Fruit fly (Drosophila melanogaster): ENCODE measurements around the gene CG4822.

DNA sequence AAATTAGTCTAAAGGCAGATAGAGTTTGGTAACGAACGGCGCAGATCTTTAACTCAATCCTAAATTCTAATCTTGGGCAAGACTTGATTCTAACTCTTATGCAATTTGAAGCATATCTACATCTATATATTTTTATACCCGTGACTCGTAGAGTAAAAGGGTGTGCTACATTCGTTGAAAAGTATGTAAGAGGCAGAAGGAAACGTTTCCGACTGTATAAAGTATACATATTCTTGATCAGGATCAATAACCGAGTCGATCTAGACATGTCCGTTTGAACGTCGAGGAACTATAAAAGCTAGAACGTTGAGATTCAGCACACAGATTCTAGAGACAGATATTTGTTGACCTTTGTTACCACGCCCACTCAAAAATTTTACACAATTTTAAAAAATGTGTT is 5.2 kb downstream of the CG4822 start, which contains the start of gene CG13694:
- TF ChIP-seq Hr78 (GFP tag; optimal IDR thresholded peaks at IDR 0.05) (no peak), Abd-B (GFP tag; optimal IDR thresholded peaks at IDR 0.05) (no peak)

Measured in whole organism, wandering third instar larva.